Fruit fly (Drosophila melanogaster): ENCODE data around the gene ALiX.
A peak's percentile ranks its signal among the peaks of the same experiment; 100 is the strongest.

Gene ALiX

DNA sequence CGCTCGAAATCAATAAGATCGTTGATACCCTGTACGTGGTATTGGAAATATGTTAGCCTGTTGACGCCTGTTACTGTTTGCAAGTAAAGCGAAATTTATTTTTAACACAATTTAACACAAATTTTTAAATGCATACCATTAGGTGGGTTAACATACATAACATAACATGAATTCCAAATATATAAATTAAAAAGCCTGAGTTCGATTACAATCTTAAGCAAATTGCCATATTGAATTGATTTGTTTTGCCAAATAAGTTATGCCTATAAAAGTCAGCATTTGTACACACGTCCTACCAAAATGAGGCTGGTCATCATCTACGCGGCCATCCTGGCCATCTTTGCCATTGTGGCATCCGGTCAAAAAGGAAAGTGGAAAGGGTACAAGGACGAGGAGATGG is 5.9 kb downstream of the ALiX start, which contains the start of gene CG43319:
CG43319 (plus strand) TSS at position 301 of the 400 bp plus-strand sequence.
- TF ChIP-seq Ets21C (GFP tag; optimal IDR thresholded peaks at IDR 0.05) (no peak), Eip78C (GFP tag) (peak; percentile 32)

DNA sequence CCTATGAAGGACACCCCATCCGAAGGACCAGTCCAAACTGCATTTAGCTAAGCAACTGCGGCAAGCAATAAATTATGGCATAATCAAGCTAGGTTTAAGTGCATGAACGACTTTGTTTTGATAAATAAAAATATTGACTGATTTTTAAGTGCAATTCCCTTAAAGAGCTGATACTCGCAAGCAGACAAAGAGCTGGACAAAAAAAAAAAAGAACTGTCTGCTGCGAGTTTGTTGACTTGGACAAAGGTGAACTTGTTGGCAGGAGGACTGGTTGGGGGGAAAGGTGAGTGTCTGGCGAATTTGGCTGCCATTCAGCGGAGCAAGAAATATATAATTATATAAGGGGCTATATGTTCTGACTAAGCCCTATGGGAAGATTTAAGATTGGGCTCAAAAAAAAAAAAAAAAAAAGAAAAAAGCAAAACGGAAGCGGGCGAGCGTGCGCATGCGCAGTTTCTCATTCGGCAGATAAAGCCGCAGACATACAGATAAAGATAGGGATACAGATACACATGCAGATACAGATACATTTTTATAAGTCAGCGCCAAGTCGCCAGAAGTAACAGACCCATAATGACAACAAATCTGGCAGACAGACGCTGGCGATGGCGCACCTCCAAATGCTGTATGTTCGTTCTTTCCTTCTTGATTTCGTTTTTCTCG is 7.1 kb downstream of the ALiX start:
- no peak for TF ChIP-seq CG1621 (tag; optimal IDR thresholded peaks at IDR 0.05)
- TF ChIP-seq ss (GFP tag; optimal IDR thresholded peaks at IDR 0.05), result peak in 1 of 2 experiments; percentile 75
- peak; percentile 62 for TF ChIP-seq vri (GFP tag; optimal IDR thresholded peaks at IDR 0.05)
- TF ChIP-seq Eip93F (GFP tag; optimal IDR thresholded peaks at IDR 0.05), result no peak
- no peak for TF ChIP-seq Met (GFP tag; optimal IDR thresholded peaks at IDR 0.05)
- no peak for TF ChIP-seq CG9139 (GFP tag; optimal IDR thresholded peaks at IDR 0.05)
- no peak for TF ChIP-seq CG3919 (GFP tag; optimal IDR thresholded peaks at IDR 0.05)
- TF ChIP-seq CG11902 (GFP tag; optimal IDR thresholded peaks at IDR 0.05), result no peak
- TF ChIP-seq CG6808 (GFP tag; optimal IDR thresholded peaks at IDR 0.05), result no peak
- no peak for TF ChIP-seq Hr39 (GFP tag; optimal IDR thresholded peaks at IDR 0.05)
- TF ChIP-seq CG10669 (GFP tag; optimal IDR thresholded peaks at IDR 0.05), result no peak
- TF ChIP-seq Eip78C (GFP tag), result peak; percentile 55
- peak; percentile 52 for TF ChIP-seq svp (GFP tag)
- TF ChIP-seq Sox102F (GFP tag; optimal IDR thresholded peaks at IDR 0.05), result peak; percentile 25

dm6 chr3R:27688034-27688433 is 11.9 kb downstream of the ALiX start, which contains the start of gene CG31055:
CG31055 (minus strand) TSS chr3R:27688134.
- TF ChIP-seq ss (GFP tag; optimal IDR thresholded peaks at IDR 0.05) (peak in 1 of 2 experiments; percentile 69), pdm3 (GFP tag; optimal IDR thresholded peaks at IDR 0.05) (no peak)

dm6 chr3R:27685539-27686012 is 14.3 kb downstream of the ALiX start, which contains the start of gene CG12880:
CG12880 (plus strand) TSS chr3R:27685962.
- no peak for TF ChIP-seq CG15336 (GFP tag; IDR thresholded peaks at IDR 0.05)
- TF ChIP-seq dsx (GFP tag; optimal IDR thresholded peaks at IDR 0.05; ENCODE audit: poor library complexity, severe bottlenecking), result no peak
- no peak for TF ChIP-seq vri (GFP tag; optimal IDR thresholded peaks at IDR 0.05)
- TF ChIP-seq CG3919 (GFP tag; optimal IDR thresholded peaks at IDR 0.05), result peak; percentile 41
- peak; percentile 39 for TF ChIP-seq spab (GFP tag; optimal IDR thresholded peaks at IDR 0.05)
- TF ChIP-seq topi (GFP tag; optimal IDR thresholded peaks at IDR 0.05), result peak; percentile 49
- no peak for TF ChIP-seq eg (GFP tag; IDR thresholded peaks at IDR 0.05)
- TF ChIP-seq CG34406 (GFP tag; optimal IDR thresholded peaks at IDR 0.05), result peak; percentile 3
- TF ChIP-seq Sox15 (GFP tag; optimal IDR thresholded peaks at IDR 0.05), result no peak
- TF ChIP-seq lz (GFP tag; optimal IDR thresholded peaks at IDR 0.05), result peak; percentile 21
- no peak for TF ChIP-seq Hr38 (GFP tag; optimal IDR thresholded peaks at IDR 0.05)
- TF ChIP-seq Sox102F (GFP tag; optimal IDR thresholded peaks at IDR 0.05), result peak; percentile 5
- TF ChIP-seq CG9139 (GFP tag; optimal IDR thresholded peaks at IDR 0.05), result no peak
- TF ChIP-seq CG8632 (GFP tag; optimal IDR thresholded peaks at IDR 0.05), result no peak
- TF ChIP-seq CG11762 (GFP tag; optimal IDR thresholded peaks at IDR 0.05; ENCODE audit: insufficient read depth), result no peak
- TF ChIP-seq CG7368 (GFP tag; optimal IDR thresholded peaks at IDR 0.05), result no peak
- peak; percentile 42 for TF ChIP-seq Eip75B (GFP tag; optimal IDR thresholded peaks at IDR 0.05)
- peak; percentile 67 for TF ChIP-seq esn (GFP tag; optimal IDR thresholded peaks at IDR 0.05)
- peak; percentile 28 for TF ChIP-seq Smox (GFP tag; optimal IDR thresholded peaks at IDR 0.05)
- peak in 1 of 2 experiments; percentile 48 for TF ChIP-seq ss (GFP tag; optimal IDR thresholded peaks at IDR 0.05)
- peak; percentile 51 for TF ChIP-seq Met (GFP tag; optimal IDR thresholded peaks at IDR 0.05)
- peak; percentile 35 for TF ChIP-seq OdsH (GFP tag; optimal IDR thresholded peaks at IDR 0.05)
- peak; percentile 69 for TF ChIP-seq CG32006 (GFP tag; optimal IDR thresholded peaks at IDR 0.05)
- TF ChIP-seq CG6792 (GFP tag; optimal IDR thresholded peaks at IDR 0.05), result peak; percentile 28
- no peak for TF ChIP-seq CG1621 (tag; optimal IDR thresholded peaks at IDR 0.05)
- peak; percentile 22 for TF ChIP-seq Hr4 (GFP tag; optimal IDR thresholded peaks at IDR 0.05)
- TF ChIP-seq CG6854 (GFP tag; optimal IDR thresholded peaks at IDR 0.05), result no peak
- peak; percentile 26 for TF ChIP-seq Sox14 (GFP tag; optimal IDR thresholded peaks at IDR 0.05)
- no peak for TF ChIP-seq Eip93F (GFP tag; optimal IDR thresholded peaks at IDR 0.05)
- TF ChIP-seq CG6276 (GFP tag; optimal IDR thresholded peaks at IDR 0.05), result peak; percentile 40
- TF ChIP-seq salr (GFP tag; optimal IDR thresholded peaks at IDR 0.05), result peak in 1 of 2 experiments; percentile 73
- no peak for TF ChIP-seq dac (GFP tag; optimal IDR thresholded peaks at IDR 0.05)
- 0 out of 2 replicates have a peak, but pooled peaks have one; percentile 13 for TF ChIP-seq Gug (GFP tag; IDR thresholded peaks at IDR 0.05)
- no peak for TF ChIP-seq CG10669 (GFP tag; optimal IDR thresholded peaks at IDR 0.05)
- TF ChIP-seq Eip78C (GFP tag), result peak; percentile 85
- TF ChIP-seq pdm3 (GFP tag; optimal IDR thresholded peaks at IDR 0.05), result peak; percentile 51
- TF ChIP-seq cyc (GFP tag; optimal IDR thresholded peaks at IDR 0.05), result peak; percentile 10

All from whole organism, prepupa.